Worm (Caenorhabditis elegans) whole organism, young adult: ENCODE data around the gene zip-6.
A peak's percentile ranks its signal among the peaks of the same experiment; 100 is the strongest.
"Not testable (repeated sequence)": the region's sequence is repeated elsewhere in the genome, so short reads cannot be mapped to it uniquely, and the experiment has no call there.

Source experiments
- B0261.1 ChIP-seq: sonication (generic microtip); optimal IDR thresholded peaks from 2 replicates; lab custom pipeline; 2016; ENCODE audit warnings: mild to moderate bottlenecking, missing genetic modification characterization, moderate library complexity, missing compliant biosample characterization
- C17E4.6 ChIP-seq: fragments of 200-800 bp; sonication (Bioruptor generic); IDR thresholded peaks from 2 replicates; pipeline ENCODE4 v1.3.6; 2022; ENCODE audit warnings: missing genetic modification reagents, missing genetic modification characterization, missing compliant biosample characterization
- D2030.7 ChIP-seq: fragments of 200-800 bp; sonication (Bioruptor generic); IDR thresholded peaks from 2 replicates; pipeline ENCODE4 v1.3.6; 2022; ENCODE audit warnings: missing genetic modification reagents, missing genetic modification characterization, missing compliant biosample characterization
- F39B2.1 ChIP-seq: fragments of 200-800 bp; sonication (Bioruptor generic); IDR thresholded peaks from 2 replicates; pipeline ENCODE4 v1.3.6; 2022; ENCODE audit warnings: missing genetic modification reagents, missing genetic modification characterization, missing compliant biosample characterization
- T26A5.8 ChIP-seq: sonication (generic microtip); optimal IDR thresholded peaks from 2 replicates; lab custom pipeline; 2016; ENCODE audit warnings: missing genetic modification characterization, missing compliant biosample characterization
- Y67H2A.10 ChIP-seq: fragments of 200-800 bp; sonication (Bioruptor generic); conservative IDR thresholded peaks from 2 replicates; pipeline ENCODE4 v1.3.6; 2022; ENCODE audit warnings: missing genetic modification reagents, missing genetic modification characterization, missing compliant biosample characterization
- Y95B8A.8 ChIP-seq: fragments of 200-800 bp; sonication (Bioruptor generic); IDR thresholded peaks from 2 replicates; pipeline ENCODE4 v1.3.6; 2022; ENCODE audit warnings: missing genetic modification reagents, missing genetic modification characterization, missing compliant biosample characterization
- akir-1 ChIP-seq: fragments of 200-800 bp; sonication (Bioruptor generic); optimal IDR thresholded peaks from 2 replicates; lab custom pipeline; 2018; ENCODE audit warnings: mild to moderate bottlenecking, missing genetic modification characterization, moderate library complexity, missing compliant biosample characterization
- aptf-2 ChIP-seq: fragments of 200-800 bp; sonication (Bioruptor generic); conservative IDR thresholded peaks from 2 replicates; pipeline ENCODE4 v1.3.6; 2022; ENCODE audit warnings: missing genetic modification reagents, missing genetic modification characterization, missing compliant biosample characterization
- attf-3 ChIP-seq: fragments of 200-800 bp; sonication (Bioruptor generic); conservative IDR thresholded peaks from 2 replicates; pipeline ENCODE4 v1.3.6; 2022; ENCODE audit warnings: missing genetic modification reagents, missing genetic modification characterization, missing compliant biosample characterization
- attf-6 ChIP-seq: fragments of 200-800 bp; sonication (Bioruptor generic); IDR thresholded peaks from 2 replicates; pipeline ENCODE4 v1.3.6; 2022; ENCODE audit warnings: missing genetic modification reagents, missing genetic modification characterization, missing compliant biosample characterization
- ceh-100 ChIP-seq: fragments of 200-800 bp; sonication (Bioruptor generic); IDR thresholded peaks from 2 replicates; pipeline ENCODE4 v1.3.6; 2022; ENCODE audit warnings: missing genetic modification reagents, missing genetic modification characterization, missing compliant biosample characterization
- ceh-58 ChIP-seq: fragments of 200-800 bp; sonication (Bioruptor generic); IDR thresholded peaks from 2 replicates; pipeline ENCODE4 v1.3.6; 2022; ENCODE audit warnings: missing genetic modification characterization, missing compliant biosample characterization
- dox-1 ChIP-seq: fragments of 200-800 bp; sonication (Bioruptor generic); IDR thresholded peaks from 2 replicates; pipeline ENCODE4 v1.3.6; 2022; ENCODE audit warnings: missing genetic modification reagents, missing genetic modification characterization, missing compliant biosample characterization
- dpl-1 ChIP-seq: fragments of 150-350 bp; optimal IDR thresholded peaks from 2 replicates; lab custom pipeline; 2014; ENCODE audit warnings: missing biosample characterization, missing genetic modification reagents, missing genetic modification characterization
- efl-1 ChIP-seq: fragments of 150-350 bp; optimal IDR thresholded peaks from 2 replicates; lab custom pipeline; 2014; ENCODE audit warnings: missing biosample characterization, missing genetic modification reagents, missing genetic modification characterization
- egl-44 ChIP-seq: fragments of 200-800 bp; sonication (Bioruptor generic); IDR thresholded peaks from 2 replicates; pipeline ENCODE4 v1.3.6; 2022; ENCODE audit warnings: missing genetic modification reagents, missing genetic modification characterization, missing compliant biosample characterization
- egrh-3 ChIP-seq: fragments of 200-800 bp; sonication (Bioruptor generic); IDR thresholded peaks from 2 replicates; pipeline ENCODE4 v1.3.6; 2022; ENCODE audit warnings: missing genetic modification reagents, missing genetic modification characterization, missing compliant biosample characterization
- hlh-12 ChIP-seq: sonication (generic microtip); optimal IDR thresholded peaks from 2 replicates; lab custom pipeline; 2016; ENCODE audit warnings: missing genetic modification characterization, missing compliant biosample characterization
- hmg-1.2 ChIP-seq: fragments of 200-800 bp; sonication (Bioruptor generic); IDR thresholded peaks from 2 replicates; pipeline ENCODE4 v1.3.6; 2022; ENCODE audit warnings: missing genetic modification reagents, missing genetic modification characterization, missing compliant biosample characterization
- hmg-20 ChIP-seq: fragments of 200-800 bp; sonication (Bioruptor generic); IDR thresholded peaks from 2 replicates; pipeline ENCODE4 v1.3.6; 2022; ENCODE audit warnings: missing genetic modification reagents, missing genetic modification characterization, missing compliant biosample characterization
- hsf-1 ChIP-seq: fragments of 200-800 bp; sonication (Bioruptor generic); IDR thresholded peaks from 2 replicates; pipeline ENCODE4 v1.3.6; 2022; ENCODE audit warnings: missing genetic modification reagents, missing genetic modification characterization, missing compliant biosample characterization
- lin-26 ChIP-seq: fragments of 200-800 bp; sonication (Bioruptor generic); IDR thresholded peaks from 2 replicates; pipeline ENCODE4 v1.3.6; 2022; ENCODE audit warnings: missing genetic modification reagents, missing genetic modification characterization, missing compliant biosample characterization
- madf-3 ChIP-seq: fragments of 200-800 bp; sonication (Bioruptor generic); IDR thresholded peaks from 2 replicates; pipeline ENCODE4 v1.3.6; 2022; ENCODE audit warnings: missing genetic modification reagents, missing genetic modification characterization, missing compliant biosample characterization
- madf-8 ChIP-seq: fragments of 200-800 bp; sonication (Bioruptor generic); conservative IDR thresholded peaks from 2 replicates; pipeline ENCODE4 v1.3.6; 2022; ENCODE audit warnings: missing genetic modification reagents, missing genetic modification characterization, missing compliant biosample characterization
- mcd-1 ChIP-seq: fragments of 200-800 bp; sonication (Bioruptor generic); IDR thresholded peaks from 2 replicates; pipeline ENCODE4 v1.3.6; 2022; ENCODE audit warnings: missing genetic modification reagents, missing genetic modification characterization, missing compliant biosample characterization
- nfyb-1 ChIP-seq: fragments of 200-800 bp; sonication (Bioruptor generic); IDR thresholded peaks from 2 replicates; pipeline ENCODE4 v1.3.6; 2022; ENCODE audit warnings: missing genetic modification reagents, missing genetic modification characterization, missing compliant biosample characterization
- nhr-120 ChIP-seq: fragments of 200-800 bp; sonication (Bioruptor generic); IDR thresholded peaks from 2 replicates; pipeline ENCODE4 v1.3.6; 2022; ENCODE audit warnings: missing genetic modification characterization, missing compliant biosample characterization
- rpc-1 ChIP-seq, 2 experiments: fragments of 150-350 bp in 1 of 2; sonication (generic microtip) in 1 of 2; optimal IDR thresholded peaks; 2 replicates each; lab custom pipeline; 2014 to 2018; ENCODE audit warnings: missing biosample characterization in 1 of 2, missing genetic modification characterization in 1 of 2, missing genetic modification reagents in 1 of 2, missing genotype in 1 of 2
- sea-2 ChIP-seq: fragments of 200-800 bp; sonication (Bioruptor generic); IDR thresholded peaks from 2 replicates; pipeline ENCODE4 v1.3.6; 2022; ENCODE audit warnings: missing genetic modification characterization, missing compliant biosample characterization
- tbp1 ChIP-seq: fragments of 200-800 bp; sonication (Bioruptor generic); optimal IDR thresholded peaks from 2 replicates; lab custom pipeline; 2018; ENCODE audit warnings: mild to moderate bottlenecking, missing genetic modification characterization, missing compliant biosample characterization
- tlf-1 ChIP-seq: fragments of 200-800 bp; sonication (Bioruptor generic); optimal IDR thresholded peaks from 2 replicates; lab custom pipeline; 2018; ENCODE audit warnings: mild to moderate bottlenecking, missing genetic modification characterization, missing compliant biosample characterization
- xnd-1 ChIP-seq: sonication (generic microtip); optimal IDR thresholded peaks from 2 replicates; lab custom pipeline; 2016; ENCODE audit warnings: missing genotype, missing genetic modification reagents, missing genetic modification characterization, missing compliant biosample characterization
- ztf-25 ChIP-seq: fragments of 200-800 bp; sonication (Bioruptor generic); IDR thresholded peaks from 2 replicates; pipeline ENCODE4 v1.3.6; 2022; ENCODE audit warnings: missing genetic modification reagents, missing genetic modification characterization, missing compliant biosample characterization
- ztf-28 ChIP-seq: fragments of 200-800 bp; sonication (Bioruptor generic); IDR thresholded peaks from 2 replicates; pipeline ENCODE4 v1.3.6; 2022; ENCODE audit warnings: missing genetic modification reagents, missing genetic modification characterization, missing compliant biosample characterization

zip-6 gene

ce11 chrIV:11198983-11199382, 19.0 kb downstream of the zip-6 start, which contains the start of gene R07H5.16:
R07H5.16 (plus strand) TSS chrIV:11199330.
- TF ChIP-seq dox-1 (GFP tag; lab: Robert Waterston, UW) (0 out of 2 replicates have a peak, but pooled peaks have one; percentile 12), aptf-2 (GFP tag; lab: Robert Waterston, UW) (peak; percentile 81), egrh-3 (GFP tag; lab: Robert Waterston, UW) (0 out of 2 replicates have a peak, but pooled peaks have one; percentile 21), D2030.7 (GFP tag; lab: Robert Waterston, UW) (peak; percentile 32; the same call in 1 of the 2 replicates), attf-3 (GFP tag; lab: Robert Waterston, UW) (peak; percentile 46; the same call in 1 of the 2 replicates), ztf-28 (GFP tag; lab: Robert Waterston, UW) (0 out of 2 replicates have a peak, but pooled peaks have one; percentile 53), mcd-1 (peak; percentile 79), ztf-25 (0 out of 2 replicates have a peak, but pooled peaks have one; percentile 64), ceh-100 (GFP tag; lab: Robert Waterston, UW) (peak; percentile 92), Y67H2A.10 (0 out of 2 replicates have a peak, but pooled peaks have one; percentile 10)

ce11 chrIV:11196866-11197265, 21.1 kb downstream of the zip-6 start:
- 0 out of 2 replicates have a peak, but pooled peaks have one; percentile 23 for TF ChIP-seq C17E4.6 (GFP tag; lab: Robert Waterston, UW)
- TF ChIP-seq nfyb-1 (GFP tag; lab: Robert Waterston, UW), result peak; percentile 70
- 0 out of 2 replicates have a peak, but pooled peaks have one; percentile 58 for TF ChIP-seq hsf-1 (GFP tag; lab: Robert Waterston, UW)
- peak; percentile 47 for TF ChIP-seq B0261.1 (tag; lab: Kevin White, UChicago)
- TF ChIP-seq D2030.7 (GFP tag; lab: Robert Waterston, UW), result peak; percentile 60
- peak; percentile 77 for TF ChIP-seq tbp1 (GFP tag; lab: Kevin White, UChicago)
- peak; percentile 55; the same call in 1 of the 2 replicates for TF ChIP-seq egl-44 (GFP tag; lab: Robert Waterston, UW)
- TF ChIP-seq ceh-100 (GFP tag; lab: Robert Waterston, UW), result peak; percentile 65; the same call in 1 of the 2 replicates
- TF ChIP-seq hmg-1.2 (GFP tag; lab: Robert Waterston, UW), result peak; percentile 55
- peak; percentile 91 for TF ChIP-seq lin-26 (GFP tag; lab: Robert Waterston, UW)
- 0 out of 2 replicates have a peak, but pooled peaks have one; percentile 60 for TF ChIP-seq nhr-120 (GFP tag; lab: Robert Waterston, UW)
- TF ChIP-seq ztf-25, result peak; percentile 82
- 0 out of 2 replicates have a peak, but pooled peaks have one; percentile 49 for TF ChIP-seq Y95B8A.8 (GFP tag; lab: Robert Waterston, UW)
- TF ChIP-seq rpc-1 (optimal IDR thresholded peaks at IDR 0.05; lab: Kevin White, UChicago), result not testable (repeated sequence)
- peak; percentile 15 for TF ChIP-seq rpc-1 (tag; optimal IDR thresholded peaks at IDR 0.05; lab: Kevin White, UChicago)

ce11 chrIV:11189411-11189810, 28.5 kb downstream of the zip-6 start, which contains the start of gene fbxb-79:
fbxb-79 (minus strand) TSS chrIV:11189511.
- TF ChIP-seq sea-2 (GFP tag; lab: Robert Waterston, UW) (no peak), madf-3 (GFP tag; lab: Robert Waterston, UW) (no peak), F39B2.1 (GFP tag; lab: Robert Waterston, UW) (no peak), hlh-12 (tag; lab: Kevin White, UChicago) (no peak), hmg-20 (GFP tag; lab: Robert Waterston, UW) (no peak), ceh-58 (GFP tag; lab: Robert Waterston, UW) (no peak), tlf-1 (GFP tag; lab: Kevin White, UChicago) (no peak), aptf-2 (GFP tag; lab: Robert Waterston, UW) (no peak), akir-1 (GFP tag; lab: Kevin White, UChicago) (no peak), dpl-1 (no peak), attf-6 (no peak), xnd-1 (tag; lab: Kevin White, UChicago) (no peak), madf-8 (GFP tag; lab: Robert Waterston, UW) (no peak), T26A5.8 (no peak), efl-1 (GFP tag; lab: Kevin White, UChicago) (no peak)
